Worm (Caenorhabditis elegans) whole organism, L1 larva: ENCODE results near the gene epic-3.

Source experiments
- C34B4.2 ChIP-seq: sonication (generic microtip); optimal IDR thresholded peaks from 2 replicates; lab custom pipeline; 2017; ENCODE audit warnings: mild to moderate bottlenecking, missing genetic modification characterization, missing compliant biosample characterization
- F16B12.6 ChIP-seq: fragments of 150-350 bp; optimal IDR thresholded peaks from 2 replicates; lab custom pipeline; 2014; ENCODE audit warnings: missing biosample characterization, missing genetic modification characterization
- aha-1 ChIP-seq: fragments of 150-350 bp; optimal IDR thresholded peaks from 2 replicates; lab custom pipeline; 2014; ENCODE audit warnings: missing biosample characterization, missing genetic modification characterization
- aly-2 ChIP-seq: fragments of 150-350 bp; optimal IDR thresholded peaks from 2 replicates; lab custom pipeline; 2014; ENCODE audit warnings: missing biosample characterization, missing genetic modification characterization
- blmp-1 ChIP-seq: fragments of 150-350 bp; optimal IDR thresholded peaks from 2 replicates; lab custom pipeline; 2014; ENCODE audit warnings: missing biosample characterization, missing genetic modification characterization
- ceh-90 ChIP-seq: sonication (generic microtip); optimal IDR thresholded peaks from 2 replicates; lab custom pipeline; 2016; ENCODE audit warnings: missing genetic modification characterization, missing compliant biosample characterization
- dpl-1 ChIP-seq, 3 experiments: fragments of 150-350 bp in 2 of 3; sonication (generic microtip) in 1 of 3; optimal IDR thresholded peaks; 2 replicates each; lab custom pipeline; 2014 to 2017; ENCODE audit warnings: missing biosample characterization in 3 of 3, missing genetic modification characterization in 3 of 3, missing genetic modification reagents in 3 of 3
- dsc-1 ChIP-seq: sonication (generic microtip); optimal IDR thresholded peaks from 2 replicates; lab custom pipeline; 2016; ENCODE audit warnings: mild to moderate bottlenecking, missing genetic modification characterization, missing compliant biosample characterization
- efl-1 ChIP-seq, 4 experiments: fragments of 150-350 bp; optimal IDR thresholded peaks in 3 of 4; peaks in 1 of 4; 1 replicate in 1 of 4; 2 replicates in 3 of 4; lab custom pipeline; 2014; ENCODE audit warnings: missing biosample characterization in 2 of 4, missing genetic modification characterization in 2 of 4, missing genetic modification reagents in 2 of 4
- efl-3 ChIP-seq: fragments of 200-800 bp; sonication (Bioruptor generic); optimal IDR thresholded peaks from 2 replicates; lab custom pipeline; 2018; ENCODE audit warnings: mild to moderate bottlenecking, missing genetic modification characterization, missing compliant biosample characterization
- egl-27 ChIP-seq, 2 experiments: fragments of 150-350 bp in 1 of 2; sonication (generic microtip); optimal IDR thresholded peaks; 3 replicates each; lab custom pipeline; 2017 to 2018; ENCODE audit warnings: missing biosample characterization in 2 of 2, missing genetic modification characterization in 2 of 2, missing genetic modification reagents in 2 of 2
- elt-3 ChIP-seq, 6 experiments: fragments of 150-350 bp in 1 of 6; sonication (generic microtip); optimal IDR thresholded peaks; 2 replicates each; lab custom pipeline; 2017 to 2018; ENCODE audit warnings: missing biosample characterization in 6 of 6, missing genetic modification characterization in 6 of 6, inconsistent platforms in 1 of 6
- fkh-10 ChIP-seq: sonication (generic microtip); optimal IDR thresholded peaks from 2 replicates; lab custom pipeline; 2017; ENCODE audit warnings: missing biosample characterization, missing genetic modification reagents, missing genetic modification characterization
- fkh-4 ChIP-seq: sonication (generic microtip); optimal IDR thresholded peaks from 2 replicates; lab custom pipeline; 2016; ENCODE audit warnings: missing compliant biosample characterization, missing genetic modification characterization, borderline replicate concordance
- grh-1 ChIP-seq: fragments of 200-800 bp; sonication (Bioruptor generic); IDR thresholded peaks from 2 replicates; pipeline ENCODE4 v1.3.6; 2022; ENCODE audit warnings: missing genetic modification reagents, missing genetic modification characterization, missing compliant biosample characterization
- hpl-2 ChIP-seq: fragments of 150-350 bp; optimal IDR thresholded peaks from 2 replicates; lab custom pipeline; 2014; ENCODE audit warnings: missing biosample characterization, missing genetic modification reagents, missing genetic modification characterization
- jun-1 ChIP-seq: fragments of 150-350 bp; optimal IDR thresholded peaks from 2 replicates; lab custom pipeline; 2014; ENCODE audit warnings: missing biosample characterization, missing genetic modification reagents, missing genetic modification characterization
- lin-13 ChIP-seq: fragments of 150-350 bp; optimal IDR thresholded peaks from 2 replicates; lab custom pipeline; 2014; ENCODE audit warnings: missing biosample characterization, missing genetic modification reagents, missing genetic modification characterization
- lin-14 ChIP-seq: fragments of 200-800 bp; sonication (Bioruptor generic); optimal IDR thresholded peaks from 2 replicates; lab custom pipeline; 2018; ENCODE audit warnings: mild to moderate bottlenecking, missing genetic modification characterization, moderate library complexity, missing compliant biosample characterization
- lin-15B ChIP-seq: fragments of 150-350 bp; sonication (generic microtip); optimal IDR thresholded peaks from 3 replicates; lab custom pipeline; 2014; ENCODE audit warnings: missing biosample characterization, missing genetic modification characterization
- lin-35 ChIP-seq, 2 experiments: fragments of 150-350 bp; optimal IDR thresholded peaks; 2 replicates each; lab custom pipeline; 2014; ENCODE audit warnings: missing biosample characterization in 2 of 2, missing genetic modification characterization in 2 of 2, missing genetic modification reagents in 2 of 2
- lir-3 ChIP-seq: sonication (generic microtip); optimal IDR thresholded peaks from 2 replicates; lab custom pipeline; 2016; ENCODE audit warnings: mild to moderate bottlenecking, missing genetic modification characterization, moderate library complexity, missing compliant biosample characterization; ENCODE audit not compliant: poor library complexity
- nhr-11 ChIP-seq: fragments of 150-350 bp; optimal IDR thresholded peaks from 2 replicates; lab custom pipeline; 2014; ENCODE audit warnings: missing biosample characterization, missing genetic modification characterization
- nhr-12 ChIP-seq: sonication (generic microtip); optimal IDR thresholded peaks from 2 replicates; lab custom pipeline; 2017; ENCODE audit warnings: missing biosample characterization, missing genetic modification characterization
- nhr-19 ChIP-seq: fragments of 200-800 bp; sonication (Bioruptor generic); conservative IDR thresholded peaks from 2 replicates; pipeline ENCODE4 v1.3.6; 2022; ENCODE audit warnings: missing genetic modification characterization, missing compliant biosample characterization
- nhr-47 ChIP-seq: sonication (generic microtip); optimal IDR thresholded peaks from 2 replicates; lab custom pipeline; 2016; ENCODE audit warnings: mild to moderate bottlenecking, missing genetic modification characterization, moderate library complexity, missing compliant biosample characterization
- nhr-71 ChIP-seq: sonication (generic microtip); optimal IDR thresholded peaks from 2 replicates; lab custom pipeline; 2016; ENCODE audit warnings: mild to moderate bottlenecking, missing genetic modification characterization, moderate library complexity, missing compliant biosample characterization
- nhr-76 ChIP-seq: sonication (generic microtip); optimal IDR thresholded peaks from 2 replicates; lab custom pipeline; 2017; ENCODE audit warnings: missing biosample characterization, missing genetic modification characterization
- nhr-85 ChIP-seq: sonication (generic microtip); peaks from one replicate; lab custom pipeline; 2016; ENCODE audit warnings: missing genetic modification characterization, inconsistent platforms, missing compliant biosample characterization
- nhr-90 ChIP-seq: sonication (generic microtip); optimal IDR thresholded peaks from 2 replicates; lab custom pipeline; 2016; ENCODE audit warnings: mild to moderate bottlenecking, missing genetic modification characterization, missing compliant biosample characterization; ENCODE audit not compliant: poor library complexity
- pag-3 ChIP-seq: sonication (generic microtip); optimal IDR thresholded peaks from 2 replicates; lab custom pipeline; 2017; ENCODE audit warnings: missing genetic modification characterization, mild to moderate bottlenecking, missing compliant biosample characterization, antibody characterized with exemption, borderline replicate concordance; ENCODE audit not compliant: insufficient read depth
- pqm-1 ChIP-seq: sonication (generic microtip); optimal IDR thresholded peaks from 3 replicates; lab custom pipeline; 2017; ENCODE audit warnings: missing biosample characterization, missing genetic modification characterization
- skn-1 ChIP-seq: fragments of 150-350 bp; optimal IDR thresholded peaks from 2 replicates; lab custom pipeline; 2014; ENCODE audit warnings: missing biosample characterization, missing genetic modification characterization
- sox-4 ChIP-seq: sonication (generic microtip); optimal IDR thresholded peaks from 2 replicates; lab custom pipeline; 2016; ENCODE audit warnings: missing genetic modification characterization, missing compliant biosample characterization
- sptf-1 ChIP-seq: fragments of 150-350 bp; optimal IDR thresholded peaks from 2 replicates; lab custom pipeline; 2014; ENCODE audit warnings: missing biosample characterization, missing genetic modification characterization
- sup-37 ChIP-seq: fragments of 200-800 bp; sonication (Bioruptor generic); optimal IDR thresholded peaks from 2 replicates; lab custom pipeline; 2018; ENCODE audit warnings: mild to moderate bottlenecking, missing genetic modification characterization, missing compliant biosample characterization
- tbx-2 ChIP-seq: sonication (generic microtip); optimal IDR thresholded peaks from 2 replicates; lab custom pipeline; 2016; ENCODE audit warnings: missing genetic modification characterization, missing compliant biosample characterization
- unc-130 ChIP-seq: fragments of 150-350 bp; optimal IDR thresholded peaks from 2 replicates; lab custom pipeline; 2017; ENCODE audit warnings: missing biosample characterization, missing genetic modification characterization, inconsistent platforms
- unc-86 ChIP-seq: sonication (generic microtip); optimal IDR thresholded peaks from 2 replicates; lab custom pipeline; 2016; ENCODE audit warnings: missing genetic modification characterization, missing compliant biosample characterization
- unc-98 ChIP-seq: fragments of 200-800 bp; sonication (Bioruptor generic); IDR thresholded peaks from 2 replicates; pipeline ENCODE4 v1.3.6; 2022; ENCODE audit warnings: missing genetic modification characterization, missing compliant biosample characterization
- xbp-1 ChIP-seq: sonication (generic microtip); optimal IDR thresholded peaks from 2 replicates; lab custom pipeline; 2016; ENCODE audit warnings: missing genetic modification characterization, missing compliant biosample characterization
- zag-1 ChIP-seq: fragments of 150-350 bp; optimal IDR thresholded peaks from 2 replicates; lab custom pipeline; 2014; ENCODE audit warnings: missing biosample characterization, missing genetic modification characterization
- ztf-4 ChIP-seq: fragments of 150-350 bp; optimal IDR thresholded peaks from 2 replicates; lab custom pipeline; 2014; ENCODE audit warnings: missing biosample characterization, missing genetic modification characterization

Gene epic-3

DNA sequence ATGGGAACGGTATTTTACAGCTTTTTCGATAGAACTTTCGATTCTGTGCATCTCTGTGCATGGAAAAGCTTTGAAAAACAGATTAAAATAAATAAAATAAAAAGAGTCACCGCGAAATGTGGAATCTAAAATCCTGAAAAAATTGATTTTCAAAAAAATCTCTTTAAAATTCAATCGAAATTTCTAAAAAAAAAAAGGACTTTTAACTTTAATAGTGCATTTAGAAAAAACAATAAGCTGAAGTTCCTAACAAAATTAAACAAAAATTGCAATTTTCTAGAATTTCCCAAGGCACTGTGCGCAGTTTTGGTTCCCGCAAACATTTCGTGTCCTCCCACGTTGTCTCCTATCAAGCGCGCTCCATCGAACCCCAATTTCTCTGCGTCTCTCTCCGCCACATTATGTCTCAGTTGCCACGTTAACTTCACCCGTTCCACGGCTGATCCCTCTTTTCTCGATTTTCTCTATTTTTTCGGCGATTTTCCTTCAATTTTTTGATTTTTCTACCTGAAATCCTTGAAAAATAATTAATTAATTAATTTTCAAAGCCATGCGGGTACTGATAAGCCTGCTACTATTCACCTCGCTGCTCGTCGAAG is 21.4 kb upstream of the epic-3 start, which contains the start of the genes Y41D4A.6 and Y41D4A.4 (continued):
- TF ChIP-seq nhr-76 (tag; lab: Kevin White, UChicago) = no peak
- TF ChIP-seq sup-37 (GFP tag; lab: Kevin White, UChicago) = no peak
- no peak for TF ChIP-seq efl-3 (GFP tag; lab: Kevin White, UChicago)
- peak; percentile 71 for TF ChIP-seq lin-15B
- peak; percentile 83 for TF ChIP-seq unc-98 (GFP tag; lab: Robert Waterston, UW)
- peak; percentile 70 for TF ChIP-seq nhr-19
- TF ChIP-seq nhr-47 (tag; lab: Kevin White, UChicago) = peak; percentile 91
- peak; percentile 82 to 88 for TF ChIP-seq lin-35 (GFP tag; optimal IDR thresholded peaks at IDR 0.05; lab: Kevin White, UChicago)
- peak; percentile 88 for TF ChIP-seq nhr-85
- TF ChIP-seq tbx-2 (tag; lab: Kevin White, UChicago) = peak; percentile 88
- TF ChIP-seq sox-4 (tag; lab: Kevin White, UChicago) = peak; percentile 78
- peak; percentile 26; the same call in 1 of the 2 replicates for TF ChIP-seq grh-1 (GFP tag; lab: Robert Waterston, UW)

DNA sequence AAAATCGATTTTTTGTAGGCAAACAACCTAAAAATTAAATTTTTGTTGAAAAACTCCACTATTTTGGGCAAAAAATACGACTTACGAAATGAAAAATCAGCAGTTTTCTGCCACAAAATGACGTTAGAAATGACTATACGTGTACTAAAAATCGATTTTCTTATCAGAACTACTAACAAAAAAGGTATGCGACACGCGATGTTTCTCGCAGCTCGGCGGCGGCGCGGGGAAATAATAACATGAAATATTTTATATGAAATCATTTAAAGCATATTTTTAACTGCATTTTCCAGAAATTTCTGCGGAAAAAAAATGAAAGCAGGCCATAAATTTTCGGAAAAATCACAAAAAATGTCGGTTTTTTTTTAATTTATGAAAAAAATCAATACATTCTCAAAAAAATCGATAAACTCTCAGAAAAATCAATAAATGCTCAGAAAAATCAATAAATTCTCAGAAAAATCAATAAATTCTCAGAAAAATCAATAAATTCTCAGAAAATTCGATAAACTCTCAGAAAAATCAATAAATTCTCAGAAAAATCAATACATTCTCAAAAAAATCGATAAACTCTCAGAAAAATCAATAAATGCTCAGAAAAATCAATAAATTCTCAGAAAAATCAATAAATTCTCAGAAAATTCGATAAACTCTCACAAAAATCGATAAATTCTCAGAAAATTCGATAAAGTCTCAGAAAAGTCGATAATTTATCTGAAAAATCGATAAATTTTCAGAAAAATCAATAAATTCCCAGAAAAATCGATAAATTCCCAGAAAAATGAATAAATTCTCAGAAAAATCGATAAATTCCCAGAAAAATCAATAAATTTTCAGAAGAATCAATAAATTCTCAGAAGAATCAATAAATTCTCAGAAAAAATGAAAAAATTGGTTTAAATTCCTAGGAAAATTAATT is 16.2 kb upstream of the epic-3 start, which contains the start of gene ptpn-22:
TSS of gene ptpn-22 (minus strand) at position 158 of the 919 bp plus-strand sequence.
- peak; percentile 5 for TF ChIP-seq nhr-85
- TF ChIP-seq jun-1 = no peak
- no peak for TF ChIP-seq nhr-90 (tag; lab: Kevin White, UChicago)

DNA sequence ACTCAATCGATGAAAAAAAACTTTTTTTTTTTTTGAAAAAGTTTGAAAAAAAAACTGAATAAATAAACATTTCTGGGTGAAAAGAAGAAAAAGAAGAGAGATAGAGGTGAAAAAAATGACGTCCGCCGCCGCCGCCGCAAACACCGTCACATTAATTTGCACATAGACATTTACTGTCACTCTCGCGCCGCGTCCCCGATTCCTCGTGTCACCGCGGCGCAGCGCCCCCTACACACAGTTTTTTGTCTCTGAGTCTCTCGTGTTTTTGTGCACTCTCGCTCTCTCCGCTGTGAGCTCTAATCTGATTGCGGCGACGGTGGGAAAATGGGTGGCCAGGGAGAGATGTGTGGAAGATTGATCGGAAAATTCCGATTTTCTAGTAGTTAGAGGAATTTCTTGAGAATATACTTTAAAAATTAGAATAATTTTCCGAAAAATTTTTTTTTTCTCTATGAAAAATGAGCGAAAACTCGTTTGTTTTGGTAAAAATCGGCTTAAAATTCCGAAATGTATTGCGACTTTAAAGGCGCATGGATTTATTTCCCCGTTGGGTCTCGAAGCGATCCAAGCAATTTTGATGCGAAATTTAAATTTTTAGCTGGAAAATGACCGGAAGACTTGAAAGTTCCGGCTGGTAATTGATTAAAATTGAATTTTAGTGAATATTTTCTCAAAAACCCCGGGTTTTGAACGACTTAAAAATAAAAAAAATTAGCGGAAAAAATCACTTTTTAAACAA is 15.4 kb upstream of the epic-3 start:
- TF ChIP-seq aha-1 (tag; lab: Kevin White, UChicago) = no peak
- TF ChIP-seq skn-1 = no peak
- TF ChIP-seq lin-13 (GFP tag; lab: Kevin White, UChicago) = no peak
- TF ChIP-seq nhr-12 = no peak
- no peak for TF ChIP-seq nhr-47 (tag; lab: Kevin White, UChicago)
- no peak for TF ChIP-seq zag-1
- TF ChIP-seq unc-130 (tag; lab: Kevin White, UChicago) = no peak
- TF ChIP-seq sup-37 (GFP tag; lab: Kevin White, UChicago) = no peak
- peak; percentile 41 for TF ChIP-seq F16B12.6
- TF ChIP-seq fkh-4 (tag; lab: Kevin White, UChicago) = no peak
- no peak for TF ChIP-seq nhr-11 (tag; lab: Kevin White, UChicago)
- TF ChIP-seq blmp-1 (tag; lab: Kevin White, UChicago) = peak; percentile 58
- no peak for TF ChIP-seq nhr-19
- no peak for TF ChIP-seq egl-27 (tag; optimal IDR thresholded peaks at IDR 0.05; lab: Kevin White, UChicago)
- TF ChIP-seq hpl-2 (GFP tag; lab: Kevin White, UChicago) = no peak
- no peak for TF ChIP-seq nhr-71 (tag; lab: Kevin White, UChicago)
- no peak for TF ChIP-seq elt-3 (tag; optimal IDR thresholded peaks at IDR 0.05; lab: Kevin White, UChicago)
- TF ChIP-seq lin-35 (GFP tag; optimal IDR thresholded peaks at IDR 0.05; lab: Kevin White, UChicago) = peak in 1 of 2 experiments; percentile 2
- TF ChIP-seq lin-14 (GFP tag; lab: Kevin White, UChicago) = no peak
- TF ChIP-seq lir-3 (tag; lab: Kevin White, UChicago) = no peak
- TF ChIP-seq xbp-1 = no peak
- no peak for TF ChIP-seq aly-2 (tag; lab: Kevin White, UChicago)
- TF ChIP-seq unc-86 (tag; lab: Kevin White, UChicago) = no peak
- TF ChIP-seq efl-1 (optimal IDR thresholded peaks at IDR 0.05; lab: Kevin White, UChicago) = peak; percentile 3 to 4
- TF ChIP-seq efl-1 (GFP tag; optimal IDR thresholded peaks at IDR 0.05 in 1 of 2; lab: Kevin White, UChicago) = peak; percentile 19 to 79
- TF ChIP-seq sox-4 (tag; lab: Kevin White, UChicago) = no peak
- peak; percentile 7 to 13 (median 11) for TF ChIP-seq dpl-1 (GFP tag; optimal IDR thresholded peaks at IDR 0.05; lab: Kevin White, UChicago)
- TF ChIP-seq pag-3 = no peak
- no peak for TF ChIP-seq sptf-1 (tag; lab: Kevin White, UChicago)
- TF ChIP-seq nhr-90 (tag; lab: Kevin White, UChicago) = no peak
- TF ChIP-seq C34B4.2 (tag; lab: Kevin White, UChicago) = no peak
- TF ChIP-seq ceh-90 (tag; lab: Kevin White, UChicago) = no peak
- TF ChIP-seq pqm-1 = no peak
- no peak for TF ChIP-seq fkh-10 (GFP tag; lab: Kevin White, UChicago)
- TF ChIP-seq ztf-4 = no peak
- no peak for TF ChIP-seq dsc-1 (tag; lab: Kevin White, UChicago)
